Fruit fly (Drosophila melanogaster): ENCODE data around the gene CG17196.

DNA sequence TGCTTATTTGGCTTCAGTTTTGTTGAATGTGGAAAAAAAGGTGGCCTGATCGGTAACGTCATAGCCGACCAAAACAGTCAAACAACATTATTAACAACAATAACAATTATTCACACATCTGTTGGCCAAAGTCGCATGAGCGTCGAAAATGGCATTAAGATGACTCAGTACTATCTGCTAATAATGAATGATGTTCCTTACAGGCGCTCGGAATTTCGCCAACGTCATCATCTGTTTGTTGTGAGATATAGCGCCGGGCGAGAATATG is 40.3 kb downstream of the CG17196 start:
- TF ChIP-seq pad (GFP tag; optimal IDR thresholded peaks at IDR 0.05) (peak; percentile 5), kay (GFP tag; ENCODE audit: borderline replicate concordance) (no peak), cic (GFP tag; optimal IDR thresholded peaks at IDR 0.05) (no peak), Clk (GFP tag; optimal IDR thresholded peaks at IDR 0.05) (no peak), CG7045 (GFP tag; optimal IDR thresholded peaks at IDR 0.05) (no peak), Hr96 (GFP tag; optimal IDR thresholded peaks at IDR 0.05) (no peak), cnc (optimal IDR thresholded peaks at IDR 0.05) (no peak), tj (GFP tag; optimal IDR thresholded peaks at IDR 0.05) (peak; percentile 45), toe (GFP tag; optimal IDR thresholded peaks at IDR 0.05) (no peak), Crg-1 (GFP tag; optimal IDR thresholded peaks at IDR 0.05) (no peak)

Data from whole organism, adult.